Fruit fly (Drosophila melanogaster) Kc167 (cell line): ENCODE data around the gene GAA1.

ENCODE experiments used
- Myc ChIP-seq: fragments of >200 bp; optimal IDR thresholded peaks from 2 replicates; lab custom pipeline; 2017; ENCODE audit warnings: missing external identifiers
- Sin3A ChIP-seq: fragments of >200 bp; optimal IDR thresholded peaks from 2 replicates; lab custom pipeline; 2018; ENCODE audit warnings: missing external identifiers
- h ChIP-seq: fragments of >200 bp; optimal IDR thresholded peaks from 3 replicates; lab custom pipeline; 2018; ENCODE audit warnings: missing external identifiers
- insv ChIP-seq: fragments of >200 bp; optimal IDR thresholded peaks from 3 replicates; lab custom pipeline; 2018; ENCODE audit warnings: missing external identifiers
- psq ChIP-seq: fragments of >200 bp; optimal IDR thresholded peaks from 2 replicates; lab custom pipeline; 2017; ENCODE audit warnings: missing external identifiers
- ttk ChIP-seq: sonication (Bioruptor generic); optimal IDR thresholded peaks from 2 replicates; lab custom pipeline; 2017; ENCODE audit warnings: missing external identifiers

dm6 chrX:5907916-5908315, 34.8 kb upstream of the GAA1 start, which contains the start of gene CG12236:
- TF ChIP-seq psq (lab: Kevin White, UChicago), result no peak
- no peak for TF ChIP-seq Sin3A
- no peak for TF ChIP-seq h (lab: Kevin White, UChicago)
- no peak for TF ChIP-seq insv (lab: Kevin White, UChicago)
- TF ChIP-seq Myc, result no peak
- TF ChIP-seq ttk, result no peak
